Worm (Caenorhabditis elegans) whole organism, L4 larva: Measurements from ENCODE around the gene zig-13.

ENCODE experiments used
- aly-2 ChIP-seq: sonication (generic microtip); optimal IDR thresholded peaks from 2 replicates; lab custom pipeline; 2018; ENCODE audit warnings: missing biosample characterization, missing genetic modification characterization
- ces-1 ChIP-seq: fragments of 150-350 bp; sonication (generic microtip); optimal IDR thresholded peaks from 4 replicates; lab custom pipeline; 2014; ENCODE audit warnings: missing biosample characterization, missing genetic modification reagents, missing genetic modification characterization
- daf-16 ChIP-seq, 3 experiments: sonication (generic microtip); optimal IDR thresholded peaks; 2 replicates each; lab custom pipeline; 2016 to 2017; ENCODE audit warnings: missing genetic modification characterization in 3 of 3, missing genetic modification reagents in 3 of 3, mild to moderate bottlenecking in 2 of 3, missing compliant biosample characterization in 2 of 3, missing biosample characterization in 1 of 3, moderate library complexity in 1 of 3
- dpl-1 ChIP-seq: fragments of 150-350 bp; optimal IDR thresholded peaks from 2 replicates; lab custom pipeline; 2014; ENCODE audit warnings: missing biosample characterization, missing genetic modification reagents, missing genetic modification characterization
- egl-27 ChIP-seq: sonication (generic microtip); optimal IDR thresholded peaks from 3 replicates; lab custom pipeline; 2017; ENCODE audit warnings: missing biosample characterization, missing genetic modification reagents, missing genetic modification characterization
- jun-1 ChIP-seq: fragments of 150-350 bp; optimal IDR thresholded peaks from 2 replicates; lab custom pipeline; 2014; ENCODE audit warnings: missing biosample characterization, missing genetic modification reagents, missing genetic modification characterization
- lin-13 ChIP-seq: fragments of 150-350 bp; optimal IDR thresholded peaks from 2 replicates; lab custom pipeline; 2014; ENCODE audit warnings: missing biosample characterization, missing genetic modification reagents, missing genetic modification characterization
- nhr-28 ChIP-seq: fragments of 150-350 bp; optimal IDR thresholded peaks from 2 replicates; lab custom pipeline; 2014; ENCODE audit warnings: missing biosample characterization, missing genetic modification characterization
- nhr-77 ChIP-seq: fragments of 150-350 bp; optimal IDR thresholded peaks from 2 replicates; lab custom pipeline; 2014; ENCODE audit warnings: missing biosample characterization, missing genetic modification characterization

ce11 chrIII:182080-182479 is 25.5 kb upstream of the zig-13 start, which contains the start of gene F40G9.15:
- TF ChIP-seq egl-27 (no peak), aly-2 (tag; lab: Kevin White, UChicago) (no peak), jun-1 (no peak), lin-13 (GFP tag; lab: Kevin White, UChicago) (no peak), nhr-77 (tag; lab: Kevin White, UChicago) (no peak), ces-1 (GFP tag; lab: Kevin White, UChicago) (no peak), daf-16 (GFP tag; optimal IDR thresholded peaks at IDR 0.05; lab: Kevin White, UChicago) (no peak), daf-16 (tag; optimal IDR thresholded peaks at IDR 0.05; lab: Kevin White, UChicago) (no peak), dpl-1 (no peak), nhr-28 (tag; lab: Kevin White, UChicago) (no peak)
